Worm (Caenorhabditis elegans): ENCODE measurements around the gene sra-14.

The sra-14 gene

ce11 chrII:12930138-12930537 is 45.1 kb downstream of the sra-14 start:
- TF ChIP-seq nhr-237 (tag; optimal IDR thresholded peaks at IDR 0.05) (no peak), nhr-12 (tag; optimal IDR thresholded peaks at IDR 0.05) (no peak), drap-1 (GFP tag; optimal IDR thresholded peaks at IDR 0.05) (no peak), zip-8 (tag; optimal IDR thresholded peaks at IDR 0.05) (no peak), ceh-39 (tag; optimal IDR thresholded peaks at IDR 0.05) (no peak), mab-5 (tag; optimal IDR thresholded peaks at IDR 0.05) (no peak), pha-4 (tag; optimal IDR thresholded peaks at IDR 0.05) (no peak), nhr-2 (tag; optimal IDR thresholded peaks at IDR 0.05) (no peak)

- no peak for TF ChIP-seq drap-1 (GFP tag; optimal IDR thresholded peaks at IDR 0.05)
- no peak for TF ChIP-seq elt-1 (tag; optimal IDR thresholded peaks at IDR 0.05; ENCODE audit: borderline replicate concordance, insufficient read depth)
- TF ChIP-seq elt-3 (tag; optimal IDR thresholded peaks at IDR 0.05): no peak
- TF ChIP-seq hlh-1 (tag; optimal IDR thresholded peaks at IDR 0.05): no peak
- no peak for TF ChIP-seq snpc-4 (tag; optimal IDR thresholded peaks at IDR 0.05)
- TF ChIP-seq unc-39 (tag; optimal IDR thresholded peaks at IDR 0.05): no peak
- TF ChIP-seq ceh-39 (tag; optimal IDR thresholded peaks at IDR 0.05): no peak
- no peak for TF ChIP-seq ham-2 (GFP tag; optimal IDR thresholded peaks at IDR 0.05)
- no peak for TF ChIP-seq mls-2 (tag; optimal IDR thresholded peaks at IDR 0.05)
- no peak for TF ChIP-seq tbx-8 (GFP tag; optimal IDR thresholded peaks at IDR 0.05)
- no peak for TF ChIP-seq nhr-28 (tag; optimal IDR thresholded peaks at IDR 0.05)
- TF ChIP-seq pha-4 (tag; optimal IDR thresholded peaks at IDR 0.05): no peak
- no peak for TF ChIP-seq nhr-237 (tag; optimal IDR thresholded peaks at IDR 0.05)
- TF ChIP-seq lin-32 (GFP tag; optimal IDR thresholded peaks at IDR 0.05): no peak
- no peak for TF ChIP-seq lin-13 (tag; optimal IDR thresholded peaks at IDR 0.05)
- TF ChIP-seq sem-2 (GFP tag; optimal IDR thresholded peaks at IDR 0.05): no peak
- no peak for TF ChIP-seq nhr-76 (tag; optimal IDR thresholded peaks at IDR 0.05)
- TF ChIP-seq nhr-2 (tag; optimal IDR thresholded peaks at IDR 0.05): no peak
- TF ChIP-seq mep-1 (tag; optimal IDR thresholded peaks at IDR 0.05): no peak
These were observed 46.4 kb downstream of the sra-14 start, which contains the start of gene dct-18 for ce11 chrII:12931456-12931923. Gene dct-18 (plus strand): TSS chrII:12931873.

- TF ChIP-seq unc-39 (tag; optimal IDR thresholded peaks at IDR 0.05): no peak
- no peak for TF ChIP-seq nhr-28 (tag; optimal IDR thresholded peaks at IDR 0.05)
- no peak for TF ChIP-seq ham-2 (GFP tag; optimal IDR thresholded peaks at IDR 0.05)
These were observed 50.2 kb downstream of the sra-14 start, which contains the start of gene lips-9 for ce11 chrII:12935259-12935658. Gene lips-9 (minus strand): TSS chrII:12935359.

Data from whole organism, mixed stage, embryonic.